Fruit fly (Drosophila melanogaster): ENCODE measurements around the gene CG9632.

Gene CG9632

dm6 chr3R:15825521-15825920, 34.5 kb upstream of the CG9632 start, which contains the start of gene CG4576:
CG4576 (plus strand) TSS chr3R:15825747.
- TF ChIP-seq stc (GFP tag; IDR thresholded peaks at IDR 0.05) (0 out of 2 replicates have a peak, but pooled peaks have one; percentile 23), CG14965 (GFP tag; optimal IDR thresholded peaks at IDR 0.05; ENCODE audit: borderline replicate concordance) (no peak), vfl (GFP tag; optimal IDR thresholded peaks at IDR 0.05) (no peak), CG4820 (GFP tag; optimal IDR thresholded peaks at IDR 0.05) (no peak), jumu (GFP tag; optimal IDR thresholded peaks at IDR 0.05) (no peak), CG5953 (GFP tag; IDR thresholded peaks at IDR 0.05) (no peak), Lpt (GFP tag; optimal IDR thresholded peaks at IDR 0.05) (no peak), CG11504 (tag; optimal IDR thresholded peaks at IDR 0.05) (no peak), twi (tag; optimal IDR thresholded peaks at IDR 0.05) (no peak), BEAF-32 (GFP tag; optimal IDR thresholded peaks at IDR 0.05) (no peak), CG17359 (tag; optimal IDR thresholded peaks at IDR 0.05) (no peak), psq (GFP tag; optimal IDR thresholded peaks at IDR 0.05) (no peak), CG16813 (GFP tag; IDR thresholded peaks at IDR 0.05; ENCODE audit: partially characterized antibody) (no peak), fru (optimal IDR thresholded peaks at IDR 0.05) (no peak), GATAe (GFP tag; conservative IDR thresholded peaks at IDR 0.05) (no peak), CG14667 (GFP tag; IDR thresholded peaks at IDR 0.05) (no peak), CG30020 (tag; optimal IDR thresholded peaks at IDR 0.05) (no peak), CG2889 (GFP tag; IDR thresholded peaks at IDR 0.05) (no peak), pan (optimal IDR thresholded peaks at IDR 0.05) (no peak), pan (GFP tag; optimal IDR thresholded peaks at IDR 0.05 in 1 of 2, IDR thresholded peaks at IDR 0.05 in 1 of 2) (no peak), Poxn (GFP tag; IDR thresholded peaks at IDR 0.05) (no peak), CG11560 (tag; IDR thresholded peaks at IDR 0.05) (no peak), CG6272 (GFP tag; IDR thresholded peaks at IDR 0.05) (no peak), CG13424 (tag; optimal IDR thresholded peaks at IDR 0.05) (no peak), chm (GFP tag; IDR thresholded peaks at IDR 0.05) (0 out of 2 replicates have a peak, but pooled peaks have one; percentile 35), CG17385 (GFP tag; optimal IDR thresholded peaks at IDR 0.05) (no peak), crp (GFP tag; optimal IDR thresholded peaks at IDR 0.05) (no peak), CG4404 (GFP tag; IDR thresholded peaks at IDR 0.05) (no peak), hbn (GFP tag; IDR thresholded peaks at IDR 0.05; ENCODE audit: partially characterized antibody) (no peak), chinmo (GFP tag; IDR thresholded peaks at IDR 0.05; ENCODE audit: partially characterized antibody) (0 out of 4 replicates have a peak, but pooled peaks have one; percentile 7), Doc2 (GFP tag; IDR thresholded peaks at IDR 0.05) (no peak), Dip2 (GFP tag; IDR thresholded peaks at IDR 0.05) (no peak), seq (GFP tag; IDR thresholded peaks at IDR 0.05) (no peak), ara (GFP tag; IDR thresholded peaks at IDR 0.05) (0 out of 2 replicates have a peak, but pooled peaks have one; percentile 22), CG15601 (tag; optimal IDR thresholded peaks at IDR 0.05) (no peak), sr (GFP tag; IDR thresholded peaks at IDR 0.05) (peak; percentile 68), CG3838 (GFP tag; optimal IDR thresholded peaks at IDR 0.05) (no peak), prd (optimal IDR thresholded peaks at IDR 0.05) (no peak), prd (GFP tag; IDR thresholded peaks at IDR 0.05) (no peak), CG4424 (GFP tag; optimal IDR thresholded peaks at IDR 0.05) (no peak), CG12104 (GFP tag; optimal IDR thresholded peaks at IDR 0.05) (no peak), Bgb (GFP tag; IDR thresholded peaks at IDR 0.05; ENCODE audit: partially characterized antibody) (no peak), nom (GFP tag; optimal IDR thresholded peaks at IDR 0.05) (peak; percentile 66), bowl (GFP tag; IDR thresholded peaks at IDR 0.05) (no peak), ci (GFP tag; IDR thresholded peaks at IDR 0.05) (no peak), Jarid2 (GFP tag; optimal IDR thresholded peaks at IDR 0.05) (peak; percentile 12), CG11456 (GFP tag; IDR thresholded peaks at IDR 0.05) (0 out of 3 replicates have a peak, but pooled peaks have one; percentile 58), pum (GFP tag; optimal IDR thresholded peaks at IDR 0.05) (no peak), CG10565 (GFP tag; optimal IDR thresholded peaks at IDR 0.05) (no peak), ash1 (GFP tag; optimal IDR thresholded peaks at IDR 0.05) (no peak), Hr78 (GFP tag; optimal IDR thresholded peaks at IDR 0.05) (no peak), lbe (GFP tag; optimal IDR thresholded peaks at IDR 0.05) (no peak)

Measured in whole organism, embryonic.